Worm (Caenorhabditis elegans): ENCODE results near the gene K02A6.3.

- TF ChIP-seq egl-27 (tag; optimal IDR thresholded peaks at IDR 0.05) (peak; percentile 47), nhr-25 (tag; optimal IDR thresholded peaks at IDR 0.05) (peak; percentile 94), snpc-4 (tag; optimal IDR thresholded peaks at IDR 0.05) (peak; percentile 38), fkh-10 (GFP tag; optimal IDR thresholded peaks at IDR 0.05) (no peak), fos-1 (tag; optimal IDR thresholded peaks at IDR 0.05) (no peak), zag-1 (tag; optimal IDR thresholded peaks at IDR 0.05) (no peak), ZK546.5 (tag; optimal IDR thresholded peaks at IDR 0.05) (no peak), unc-62 (GFP tag; optimal IDR thresholded peaks at IDR 0.05) (no peak), ceh-82 (tag; optimal IDR thresholded peaks at IDR 0.05) (no peak)
These were observed at the start of gene K02A6.3 for ce11 chrX:8231858-8232257.
